Worm (Caenorhabditis elegans) whole organism, L4 larva: ENCODE data around the gene wrt-3.

Experiments used
- ama-1 ChIP-seq: fragments of 150-350 bp; optimal IDR thresholded peaks from 2 replicates; lab custom pipeline; 2014; ENCODE audit warnings: inconsistent platforms, mixed read lengths
- daf-16 ChIP-seq, 3 experiments: sonication (generic microtip); optimal IDR thresholded peaks; 2 replicates each; lab custom pipeline; 2016 to 2017; ENCODE audit warnings: missing genetic modification characterization in 3 of 3, missing genetic modification reagents in 3 of 3, mild to moderate bottlenecking in 2 of 3, missing compliant biosample characterization in 2 of 3, missing biosample characterization in 1 of 3, moderate library complexity in 1 of 3
- hmg-1.1 ChIP-seq: fragments of 200-800 bp; sonication (Bioruptor generic); IDR thresholded peaks from 2 replicates; pipeline ENCODE4 v1.3.6; 2022; ENCODE audit warnings: missing genetic modification reagents, missing genetic modification characterization, missing compliant biosample characterization
- jun-1 ChIP-seq: fragments of 150-350 bp; optimal IDR thresholded peaks from 2 replicates; lab custom pipeline; 2014; ENCODE audit warnings: missing biosample characterization, missing genetic modification reagents, missing genetic modification characterization
- lin-39 ChIP-seq: fragments of 150-350 bp; optimal IDR thresholded peaks from 2 replicates; lab custom pipeline; 2014; ENCODE audit warnings: missing biosample characterization, missing genetic modification reagents, missing genetic modification characterization
- madf-5 ChIP-seq, 2 experiments: fragments of 200-800 bp; sonication (Bioruptor generic); IDR thresholded peaks; 2 replicates each; pipeline ENCODE4 v1.3.6; 2022; ENCODE audit warnings: missing compliant biosample characterization in 2 of 2, missing genetic modification characterization in 2 of 2
- mep-1 ChIP-seq: fragments of 150-350 bp; sonication (generic microtip); optimal IDR thresholded peaks from 3 replicates; lab custom pipeline; 2014; ENCODE audit warnings: missing biosample characterization, missing genetic modification characterization
- nhr-237 ChIP-seq: sonication (generic microtip); optimal IDR thresholded peaks from 2 replicates; lab custom pipeline; 2017; ENCODE audit warnings: missing biosample characterization, missing genetic modification characterization
- nhr-77 ChIP-seq: fragments of 150-350 bp; optimal IDR thresholded peaks from 2 replicates; lab custom pipeline; 2014; ENCODE audit warnings: missing biosample characterization, missing genetic modification characterization
- zip-11 ChIP-seq: fragments of 200-800 bp; sonication (Bioruptor generic); IDR thresholded peaks from 2 replicates; pipeline ENCODE4 v1.3.6; 2022; ENCODE audit warnings: missing genetic modification characterization, missing compliant biosample characterization

DNA sequence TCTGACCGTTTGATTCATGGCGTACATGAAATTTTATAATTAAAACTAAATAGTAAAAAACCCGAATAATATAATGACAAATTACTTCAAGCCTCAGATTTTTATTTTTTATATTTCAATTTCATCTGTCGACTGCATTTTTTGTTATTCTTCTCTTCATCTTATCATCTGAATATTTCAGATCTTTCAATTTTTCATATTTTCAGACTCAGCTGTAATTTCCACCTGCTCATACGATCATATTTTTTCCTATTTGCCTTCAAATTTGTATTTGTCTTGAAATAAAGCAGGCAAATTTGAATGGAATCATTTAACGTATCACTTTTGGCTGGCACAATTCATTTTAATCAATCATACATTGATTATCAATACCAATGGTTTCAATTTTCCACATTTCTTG, 20.8 kb upstream of the wrt-3 start, which contains the start of gene sru-4:
- TF ChIP-seq madf-5 (GFP tag; IDR thresholded peaks at IDR 0.05; lab: Robert Waterston, UW) (no peak), jun-1 (tag; lab: Kevin White, UChicago) (no peak), ama-1 (no peak), hmg-1.1 (no peak), zip-11 (GFP tag; lab: Robert Waterston, UW) (no peak), nhr-237 (tag; lab: Kevin White, UChicago) (no peak), daf-16 (GFP tag; optimal IDR thresholded peaks at IDR 0.05; lab: Kevin White, UChicago) (no peak), daf-16 (tag; optimal IDR thresholded peaks at IDR 0.05; lab: Kevin White, UChicago) (no peak), lin-39 (tag; lab: Kevin White, UChicago) (no peak), mep-1 (no peak), nhr-77 (tag; lab: Kevin White, UChicago) (no peak)
